Worm (Caenorhabditis elegans): ENCODE results near the gene F41G3.18.

DNA sequence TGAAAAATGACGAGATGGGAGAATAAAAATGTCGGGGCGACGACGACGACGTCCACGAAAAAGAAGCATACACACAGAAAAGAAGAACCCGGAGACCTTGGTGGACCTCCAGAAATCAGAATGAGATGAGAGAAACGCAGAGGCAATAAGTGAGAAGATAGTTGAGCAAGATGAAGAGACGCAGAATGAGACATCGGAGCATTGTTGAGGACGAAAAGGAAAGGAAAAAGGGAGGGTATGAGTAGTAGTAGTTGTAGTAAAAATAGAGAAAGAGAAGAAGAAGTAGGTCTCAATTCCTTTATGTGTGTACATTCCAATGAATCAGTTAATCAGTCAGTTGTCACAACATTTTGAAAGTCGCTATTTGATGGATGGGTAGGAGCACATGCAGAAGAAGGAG, 38.8 kb upstream of the F41G3.18 start, which contains the start of gene T14B4.8:
- TF ChIP-seq him-1 (tag; optimal IDR thresholded peaks at IDR 0.05), result no peak
- no peak for TF ChIP-seq dao-5 (tag; optimal IDR thresholded peaks at IDR 0.05)
- no peak for TF ChIP-seq W03F9.2 (tag; optimal IDR thresholded peaks at IDR 0.05)
